Worm (Caenorhabditis elegans) whole organism, L1 larva: ENCODE data around the gene Y17G9B.2.

Experiments used
- C04F5.9 ChIP-seq: sonication (generic microtip); optimal IDR thresholded peaks from 2 replicates; lab custom pipeline; 2016; ENCODE audit warnings: missing genetic modification characterization, missing compliant biosample characterization
- C16A3.4 ChIP-seq: fragments of 150-350 bp; optimal IDR thresholded peaks from 2 replicates; lab custom pipeline; 2014; ENCODE audit warnings: missing biosample characterization, missing genetic modification characterization
- C34B4.2 ChIP-seq: sonication (generic microtip); optimal IDR thresholded peaks from 2 replicates; lab custom pipeline; 2017; ENCODE audit warnings: mild to moderate bottlenecking, missing genetic modification characterization, missing compliant biosample characterization
- F16B12.6 ChIP-seq: fragments of 150-350 bp; optimal IDR thresholded peaks from 2 replicates; lab custom pipeline; 2014; ENCODE audit warnings: missing biosample characterization, missing genetic modification characterization
- Y116A8C.19 ChIP-seq: sonication (generic microtip); optimal IDR thresholded peaks from 2 replicates; lab custom pipeline; 2016; ENCODE audit warnings: missing compliant biosample characterization, missing genetic modification characterization, borderline replicate concordance
- ceh-82 ChIP-seq, 3 experiments: fragments of 150-350 bp in 1 of 3; sonication (generic microtip) in 2 of 3; optimal IDR thresholded peaks; 2 replicates each; lab custom pipeline; 2014 to 2017; ENCODE audit warnings: missing biosample characterization in 3 of 3, missing genetic modification characterization in 3 of 3
- ceh-88 ChIP-seq: fragments of 200-800 bp; sonication (Bioruptor generic); IDR thresholded peaks from 2 replicates; pipeline ENCODE4 v1.3.6; 2022; ENCODE audit warnings: missing genetic modification characterization, missing compliant biosample characterization
- ceh-90 ChIP-seq: sonication (generic microtip); optimal IDR thresholded peaks from 2 replicates; lab custom pipeline; 2016; ENCODE audit warnings: missing genetic modification characterization, missing compliant biosample characterization
- dsc-1 ChIP-seq: sonication (generic microtip); optimal IDR thresholded peaks from 2 replicates; lab custom pipeline; 2016; ENCODE audit warnings: mild to moderate bottlenecking, missing genetic modification characterization, missing compliant biosample characterization
- efl-1 ChIP-seq, 4 experiments: fragments of 150-350 bp; optimal IDR thresholded peaks in 3 of 4; peaks in 1 of 4; 1 replicate in 1 of 4; 2 replicates in 3 of 4; lab custom pipeline; 2014; ENCODE audit warnings: missing biosample characterization in 2 of 4, missing genetic modification characterization in 2 of 4, missing genetic modification reagents in 2 of 4
- efl-3 ChIP-seq: fragments of 200-800 bp; sonication (Bioruptor generic); optimal IDR thresholded peaks from 2 replicates; lab custom pipeline; 2018; ENCODE audit warnings: mild to moderate bottlenecking, missing genetic modification characterization, missing compliant biosample characterization
- egl-13 ChIP-seq: sonication (generic microtip); optimal IDR thresholded peaks from 2 replicates; lab custom pipeline; 2016; ENCODE audit warnings: missing genotype, missing genetic modification reagents, missing genetic modification characterization, missing compliant biosample characterization
- elt-2 ChIP-seq: sonication (generic microtip); optimal IDR thresholded peaks from 2 replicates; lab custom pipeline; 2016; ENCODE audit warnings: missing genetic modification characterization, mild to moderate bottlenecking, inconsistent platforms, missing compliant biosample characterization, missing genetic modification reagents
- ets-5 ChIP-seq: fragments of 200-800 bp; sonication (Bioruptor generic); IDR thresholded peaks from 2 replicates; pipeline ENCODE4 v1.3.6; 2022; ENCODE audit warnings: missing genetic modification characterization, missing compliant biosample characterization
- fkh-4 ChIP-seq: sonication (generic microtip); optimal IDR thresholded peaks from 2 replicates; lab custom pipeline; 2016; ENCODE audit warnings: missing compliant biosample characterization, missing genetic modification characterization, borderline replicate concordance
- fkh-8 ChIP-seq: sonication (generic microtip); optimal IDR thresholded peaks from 2 replicates; lab custom pipeline; 2016; ENCODE audit warnings: mild to moderate bottlenecking, missing genetic modification characterization, missing compliant biosample characterization
- grh-1 ChIP-seq: fragments of 200-800 bp; sonication (Bioruptor generic); IDR thresholded peaks from 2 replicates; pipeline ENCODE4 v1.3.6; 2022; ENCODE audit warnings: missing genetic modification reagents, missing genetic modification characterization, missing compliant biosample characterization
- hlh-17 ChIP-seq: fragments of 200-800 bp; sonication (Bioruptor generic); optimal IDR thresholded peaks from 2 replicates; lab custom pipeline; 2018; ENCODE audit warnings: missing genetic modification characterization, mild to moderate bottlenecking, missing compliant biosample characterization, moderate library complexity, borderline replicate concordance
- hlh-4 ChIP-seq: sonication (generic microtip); optimal IDR thresholded peaks from 2 replicates; lab custom pipeline; 2016; ENCODE audit warnings: mild to moderate bottlenecking, missing genetic modification characterization, missing compliant biosample characterization
- hpl-2 ChIP-seq: fragments of 150-350 bp; optimal IDR thresholded peaks from 2 replicates; lab custom pipeline; 2014; ENCODE audit warnings: missing biosample characterization, missing genetic modification reagents, missing genetic modification characterization
- isw-1 ChIP-seq: fragments of 200-800 bp; sonication (Bioruptor generic); IDR thresholded peaks from 2 replicates; pipeline ENCODE4 v1.3.6; 2022; ENCODE audit warnings: missing genetic modification characterization, missing compliant biosample characterization
- jun-1 ChIP-seq: fragments of 150-350 bp; optimal IDR thresholded peaks from 2 replicates; lab custom pipeline; 2014; ENCODE audit warnings: missing biosample characterization, missing genetic modification reagents, missing genetic modification characterization
- lin-14 ChIP-seq: fragments of 200-800 bp; sonication (Bioruptor generic); optimal IDR thresholded peaks from 2 replicates; lab custom pipeline; 2018; ENCODE audit warnings: mild to moderate bottlenecking, missing genetic modification characterization, moderate library complexity, missing compliant biosample characterization
- lin-35 ChIP-seq, 2 experiments: fragments of 150-350 bp; optimal IDR thresholded peaks; 2 replicates each; lab custom pipeline; 2014; ENCODE audit warnings: missing biosample characterization in 2 of 2, missing genetic modification characterization in 2 of 2, missing genetic modification reagents in 2 of 2
- mab-9 ChIP-seq: fragments of 200-800 bp; sonication (Bioruptor generic); IDR thresholded peaks from 2 replicates; pipeline ENCODE4 v1.3.6; 2022; ENCODE audit warnings: missing genetic modification reagents, missing genetic modification characterization, missing compliant biosample characterization
- nhr-11 ChIP-seq: fragments of 150-350 bp; optimal IDR thresholded peaks from 2 replicates; lab custom pipeline; 2014; ENCODE audit warnings: missing biosample characterization, missing genetic modification characterization
- nhr-12 ChIP-seq: sonication (generic microtip); optimal IDR thresholded peaks from 2 replicates; lab custom pipeline; 2017; ENCODE audit warnings: missing biosample characterization, missing genetic modification characterization
- nhr-19 ChIP-seq: fragments of 200-800 bp; sonication (Bioruptor generic); conservative IDR thresholded peaks from 2 replicates; pipeline ENCODE4 v1.3.6; 2022; ENCODE audit warnings: missing genetic modification characterization, missing compliant biosample characterization
- nhr-20 ChIP-seq: sonication (generic microtip); optimal IDR thresholded peaks from 2 replicates; lab custom pipeline; 2016; ENCODE audit warnings: mild to moderate bottlenecking, missing genetic modification characterization, missing compliant biosample characterization
- nhr-47 ChIP-seq: sonication (generic microtip); optimal IDR thresholded peaks from 2 replicates; lab custom pipeline; 2016; ENCODE audit warnings: mild to moderate bottlenecking, missing genetic modification characterization, moderate library complexity, missing compliant biosample characterization
- nhr-71 ChIP-seq: sonication (generic microtip); optimal IDR thresholded peaks from 2 replicates; lab custom pipeline; 2016; ENCODE audit warnings: mild to moderate bottlenecking, missing genetic modification characterization, moderate library complexity, missing compliant biosample characterization
- nhr-77 ChIP-seq: fragments of 150-350 bp; optimal IDR thresholded peaks from 2 replicates; lab custom pipeline; 2014; ENCODE audit warnings: missing biosample characterization, missing genetic modification characterization
- nhr-85 ChIP-seq: sonication (generic microtip); peaks from one replicate; lab custom pipeline; 2016; ENCODE audit warnings: missing genetic modification characterization, inconsistent platforms, missing compliant biosample characterization
- nhr-90 ChIP-seq: sonication (generic microtip); optimal IDR thresholded peaks from 2 replicates; lab custom pipeline; 2016; ENCODE audit warnings: mild to moderate bottlenecking, missing genetic modification characterization, missing compliant biosample characterization; ENCODE audit not compliant: poor library complexity
- snpc-4 ChIP-seq: fragments of 150-350 bp; optimal IDR thresholded peaks from 2 replicates; lab custom pipeline; 2014; ENCODE audit warnings: missing biosample characterization, missing genetic modification characterization
- snu-23 ChIP-seq: sonication (generic microtip); optimal IDR thresholded peaks from 2 replicates; lab custom pipeline; 2016; ENCODE audit warnings: missing genetic modification characterization, missing compliant biosample characterization
- sptf-1 ChIP-seq: fragments of 150-350 bp; optimal IDR thresholded peaks from 2 replicates; lab custom pipeline; 2014; ENCODE audit warnings: missing biosample characterization, missing genetic modification characterization
- tbx-2 ChIP-seq: sonication (generic microtip); optimal IDR thresholded peaks from 2 replicates; lab custom pipeline; 2016; ENCODE audit warnings: missing genetic modification characterization, missing compliant biosample characterization
- unc-130 ChIP-seq: fragments of 150-350 bp; optimal IDR thresholded peaks from 2 replicates; lab custom pipeline; 2017; ENCODE audit warnings: missing biosample characterization, missing genetic modification characterization, inconsistent platforms
- xbp-1 ChIP-seq: sonication (generic microtip); optimal IDR thresholded peaks from 2 replicates; lab custom pipeline; 2016; ENCODE audit warnings: missing genetic modification characterization, missing compliant biosample characterization
- zip-4 ChIP-seq: fragments of 200-800 bp; sonication (Bioruptor generic); optimal IDR thresholded peaks from 2 replicates; lab custom pipeline; 2018; ENCODE audit warnings: mild to moderate bottlenecking, missing genetic modification characterization, moderate library complexity, missing compliant biosample characterization
- ztf-4 ChIP-seq: fragments of 150-350 bp; optimal IDR thresholded peaks from 2 replicates; lab custom pipeline; 2014; ENCODE audit warnings: missing biosample characterization, missing genetic modification characterization

Y17G9B.2 gene

ce11 chrIV:4727935-4728334, 36.0 kb upstream of the Y17G9B.2 start (continued):
- TF ChIP-seq ceh-82 (tag; optimal IDR thresholded peaks at IDR 0.05; lab: Kevin White, UChicago) (peak; percentile 36 to 44 (median 40)), jun-1 (tag; lab: Kevin White, UChicago) (peak; percentile 64), lin-35 (GFP tag; optimal IDR thresholded peaks at IDR 0.05; lab: Kevin White, UChicago) (peak; percentile 9 to 67), nhr-71 (tag; lab: Kevin White, UChicago) (peak; percentile 97), nhr-85 (tag; lab: Kevin White, UChicago) (peak; percentile 95), nhr-20 (tag; lab: Kevin White, UChicago) (peak; percentile 93), zip-4 (GFP tag; lab: Kevin White, UChicago) (peak; percentile 56)
- TF ChIP-seq, all 84 proteins: peak for 52; not testable (repeated sequence) for 32

ce11 chrIV:4737258-4737657, 26.7 kb upstream of the Y17G9B.2 start, which contains the start of gene fbxb-78:
Gene fbxb-78 (plus strand): TSS chrIV:4737558.
- TF ChIP-seq C04F5.9, result no peak
- no peak for TF ChIP-seq nhr-47 (tag; lab: Kevin White, UChicago)
- no peak for TF ChIP-seq unc-130 (tag; lab: Kevin White, UChicago)
- TF ChIP-seq dsc-1 (tag; lab: Kevin White, UChicago), result no peak
- no peak for TF ChIP-seq tbx-2 (tag; lab: Kevin White, UChicago)
- no peak for TF ChIP-seq snu-23 (GFP tag; lab: Kevin White, UChicago)
- no peak for TF ChIP-seq nhr-11 (tag; lab: Kevin White, UChicago)
- TF ChIP-seq efl-3, result no peak
- no peak for TF ChIP-seq hlh-17 (GFP tag; lab: Kevin White, UChicago)
- TF ChIP-seq fkh-8 (tag; lab: Kevin White, UChicago), result no peak
- no peak for TF ChIP-seq sptf-1 (tag; lab: Kevin White, UChicago)
- no peak for TF ChIP-seq mab-9 (GFP tag; lab: Robert Waterston, UW)

- no peak for TF ChIP-seq efl-1 (optimal IDR thresholded peaks at IDR 0.05; lab: Kevin White, UChicago)
- TF ChIP-seq efl-1 (GFP tag; optimal IDR thresholded peaks at IDR 0.05 in 1 of 2; lab: Kevin White, UChicago), result peak in 1 of 2 experiments; percentile 91
- TF ChIP-seq snpc-4 (tag; lab: Kevin White, UChicago), result no peak
Observed at ce11 chrIV:4742480-4742879, 21.5 kb upstream of the Y17G9B.2 start.

ce11 chrIV:4744167-4744566, 19.8 kb upstream of the Y17G9B.2 start, which contains the start of gene hoe-1:
Gene hoe-1 (minus strand): TSS chrIV:4744267.
- TF ChIP-seq efl-1 (optimal IDR thresholded peaks at IDR 0.05; lab: Kevin White, UChicago) (no peak), efl-1 (GFP tag; optimal IDR thresholded peaks at IDR 0.05 in 1 of 2; lab: Kevin White, UChicago) (peak in 1 of 2 experiments; percentile 24), C16A3.4 (tag; lab: Kevin White, UChicago) (no peak)
- TF ChIP-seq, all 84 proteins: peak for 1

ce11 chrIV:4745422-4745821, 18.5 kb upstream of the Y17G9B.2 start, which contains the start of gene timm-17B.1:
Gene timm-17B.1 (minus strand): TSS chrIV:4745492.
- TF ChIP-seq xbp-1 (tag; lab: Kevin White, UChicago) (peak; percentile 81), nhr-77 (tag; lab: Kevin White, UChicago) (peak; percentile 16), zip-4 (GFP tag; lab: Kevin White, UChicago) (no peak), ceh-88 (no peak), fkh-8 (tag; lab: Kevin White, UChicago) (peak; percentile 11), Y116A8C.19 (tag; lab: Kevin White, UChicago) (no peak), hlh-4 (no peak), tbx-2 (tag; lab: Kevin White, UChicago) (peak; percentile 73), ceh-90 (tag; lab: Kevin White, UChicago) (peak; percentile 34), nhr-12 (tag; lab: Kevin White, UChicago) (no peak), F16B12.6 (peak; percentile 55), nhr-19 (GFP tag; lab: Robert Waterston, UW) (peak; percentile 82), fkh-4 (no peak), grh-1 (GFP tag; lab: Robert Waterston, UW) (peak; percentile 63), nhr-20 (tag; lab: Kevin White, UChicago) (peak; percentile 73), C34B4.2 (no peak), hpl-2 (GFP tag; lab: Kevin White, UChicago) (peak; percentile 36), nhr-85 (tag; lab: Kevin White, UChicago) (peak; percentile 79), lin-14 (GFP tag; lab: Kevin White, UChicago) (no peak), egl-13 (tag; lab: Kevin White, UChicago) (peak; percentile 58), ztf-4 (tag; lab: Kevin White, UChicago) (peak; percentile 35), nhr-11 (tag; lab: Kevin White, UChicago) (peak; percentile 51), isw-1 (GFP tag; lab: Robert Waterston, UW) (peak; percentile 75), elt-2 (tag; lab: Kevin White, UChicago) (peak; percentile 26), hlh-17 (GFP tag; lab: Kevin White, UChicago) (no peak), nhr-90 (peak; percentile 76), ets-5 (GFP tag; lab: Robert Waterston, UW) (no peak), C04F5.9 (peak; percentile 5)
